Fruit fly (Drosophila melanogaster) whole organism, embryonic: ENCODE results near the gene lilli.

Experiments
- CG10366 ChIP-seq: fragments of 200-800 bp; sonication (Bioruptor generic); IDR thresholded peaks from 2 replicates; pipeline ENCODE4 v1.3.6; 2022; ENCODE audit warnings: missing biosample characterization, missing genetic modification characterization
- CG11093 ChIP-seq: fragments of 200-800 bp; sonication (Bioruptor generic); IDR thresholded peaks from 3 replicates; pipeline ENCODE4 v1.3.6; 2022; ENCODE audit warnings: missing biosample characterization, missing genetic modification characterization
- CG11398 ChIP-seq: fragments of 200-800 bp; sonication (Bioruptor generic); optimal IDR thresholded peaks from 2 replicates; lab custom pipeline; 2016; ENCODE audit warnings: missing biosample characterization, missing genetic modification characterization
- CG11504 ChIP-seq: fragments of 200-800 bp; sonication (Bioruptor generic); optimal IDR thresholded peaks from 3 replicates; lab custom pipeline; 2019; ENCODE audit warnings: missing biosample characterization, mild to moderate bottlenecking, missing genetic modification characterization, moderate library complexity
- CG32532 ChIP-seq: fragments of 200-800 bp; sonication (Bioruptor generic); IDR thresholded peaks from 2 replicates; pipeline ENCODE4 v1.3.6; 2022; ENCODE audit warnings: missing biosample characterization, missing genetic modification characterization
- Ravus ChIP-seq: fragments of 200-800 bp; sonication (Bioruptor generic); IDR thresholded peaks from 2 replicates; pipeline ENCODE4 v1.3.6; 2022; ENCODE audit warnings: missing biosample characterization, missing genetic modification characterization
- btn ChIP-seq: fragments of 200-800 bp; sonication (Bioruptor generic); optimal IDR thresholded peaks from 2 replicates; lab custom pipeline; 2016; ENCODE audit warnings: missing biosample characterization, missing genetic modification characterization
- psq ChIP-seq: fragments of 200-800 bp; sonication (Bioruptor generic); optimal IDR thresholded peaks from 2 replicates; lab custom pipeline; 2017; ENCODE audit warnings: missing biosample characterization, missing genetic modification characterization
- yki ChIP-seq: fragments of >200 bp; optimal IDR thresholded peaks from 3 replicates; lab custom pipeline; 2018

dm6 chr2L:2865560-2866309 is 20.0 kb upstream of the lilli start:
- TF ChIP-seq CG11504 (no peak), CG10366 (GFP tag; lab: Robert Waterston, UW) (no peak), Ravus (GFP tag; lab: Robert Waterston, UW) (no peak), yki (lab: Kevin White, UChicago) (no peak), CG11093 (no peak), psq (no peak), btn (GFP tag; lab: Kevin White, UChicago) (no peak), CG11398 (GFP tag; lab: Kevin White, UChicago) (no peak), CG32532 (GFP tag; lab: Robert Waterston, UW) (no peak)
